Worm (Caenorhabditis elegans) whole organism, L2 larva: ENCODE measurements around the gene cyp-14A5.
A peak's percentile ranks its signal among the peaks of the same experiment; 100 is the strongest.

Experiments
- blmp-1 ChIP-seq: sonication (generic microtip); optimal IDR thresholded peaks from 2 replicates; lab custom pipeline; 2017; ENCODE audit warnings: missing genetic modification characterization, mild to moderate bottlenecking, missing compliant biosample characterization, antibody characterized with exemption, moderate library complexity; ENCODE audit not compliant: insufficient read depth
- ceh-16 ChIP-seq: fragments of 150-350 bp; optimal IDR thresholded peaks from 2 replicates; lab custom pipeline; 2014; ENCODE audit warnings: missing biosample characterization, missing genetic modification characterization
- ceh-82 ChIP-seq: fragments of 150-350 bp; optimal IDR thresholded peaks from 2 replicates; lab custom pipeline; 2014; ENCODE audit warnings: missing biosample characterization, missing genetic modification characterization
- egl-27 ChIP-seq: sonication (generic microtip); optimal IDR thresholded peaks from 3 replicates; lab custom pipeline; 2017; ENCODE audit warnings: missing biosample characterization, missing genetic modification reagents, missing genetic modification characterization
- mdl-1 ChIP-seq, 2 experiments: fragments of 150-350 bp in 1 of 2; sonication (generic microtip) in 1 of 2; optimal IDR thresholded peaks; 2 replicates each; lab custom pipeline; 2017; ENCODE audit warnings: missing biosample characterization in 2 of 2, missing genetic modification characterization in 2 of 2
- nhr-10 ChIP-seq: sonication (generic microtip); optimal IDR thresholded peaks from 2 replicates; lab custom pipeline; 2017; ENCODE audit warnings: missing biosample characterization, missing genetic modification characterization
- nhr-237 ChIP-seq: fragments of 150-350 bp; optimal IDR thresholded peaks from 2 replicates; lab custom pipeline; 2014; ENCODE audit warnings: missing biosample characterization, missing genetic modification characterization
- nhr-77 ChIP-seq: fragments of 150-350 bp; optimal IDR thresholded peaks from 2 replicates; lab custom pipeline; 2014; ENCODE audit warnings: missing biosample characterization, missing genetic modification characterization
- snpc-4 ChIP-seq: fragments of 150-350 bp; optimal IDR thresholded peaks from 2 replicates; lab custom pipeline; 2014; ENCODE audit warnings: missing biosample characterization, missing genetic modification characterization
- unc-39 ChIP-seq: fragments of 150-350 bp; optimal IDR thresholded peaks from 2 replicates; lab custom pipeline; 2014; ENCODE audit warnings: missing biosample characterization, missing genetic modification characterization
- ztf-11 ChIP-seq: sonication (generic microtip); optimal IDR thresholded peaks from 2 replicates; lab custom pipeline; 2017; ENCODE audit warnings: missing biosample characterization, missing genetic modification characterization

ce11 chrV:5385914-5386493, 37.1 kb downstream of the cyp-14A5 start, which contains the start of gene C35A11.2:
- no peak for TF ChIP-seq ztf-11
- no peak for TF ChIP-seq snpc-4 (tag; lab: Kevin White, UChicago)
- no peak for TF ChIP-seq nhr-10 (tag; lab: Kevin White, UChicago)
- peak; percentile 80 for TF ChIP-seq blmp-1 (tag; lab: Kevin White, UChicago)
- TF ChIP-seq nhr-77 (tag; lab: Kevin White, UChicago) = no peak
- no peak for TF ChIP-seq unc-39 (tag; lab: Kevin White, UChicago)
- TF ChIP-seq ceh-82 = no peak
- TF ChIP-seq mdl-1 (tag; optimal IDR thresholded peaks at IDR 0.05; lab: Kevin White, UChicago) = no peak
- no peak for TF ChIP-seq nhr-237 (tag; lab: Kevin White, UChicago)
- no peak for TF ChIP-seq egl-27 (tag; lab: Kevin White, UChicago)
- no peak for TF ChIP-seq ceh-16 (tag; lab: Kevin White, UChicago)
